Worm (Caenorhabditis elegans): Measurements from ENCODE around the gene E_BE45912.2.

E_BE45912.2 gene

ce11 chrIII:1020732-1021131 is 10.2 kb downstream of the E_BE45912.2 start, which contains the start of gene clc-23:
Gene clc-23, plus strand, starts transcription at chrIII:1020954.
- TF ChIP-seq ZK546.5 (tag; optimal IDR thresholded peaks at IDR 0.05) (no peak), tbx-2 (tag; optimal IDR thresholded peaks at IDR 0.05) (no peak), nhr-12 (tag; optimal IDR thresholded peaks at IDR 0.05) (no peak), ceh-28 (tag; optimal IDR thresholded peaks at IDR 0.05) (no peak), elt-2 (tag; optimal IDR thresholded peaks at IDR 0.05) (peak; percentile 65), sea-2 (GFP tag; optimal IDR thresholded peaks at IDR 0.05) (no peak)

DNA sequence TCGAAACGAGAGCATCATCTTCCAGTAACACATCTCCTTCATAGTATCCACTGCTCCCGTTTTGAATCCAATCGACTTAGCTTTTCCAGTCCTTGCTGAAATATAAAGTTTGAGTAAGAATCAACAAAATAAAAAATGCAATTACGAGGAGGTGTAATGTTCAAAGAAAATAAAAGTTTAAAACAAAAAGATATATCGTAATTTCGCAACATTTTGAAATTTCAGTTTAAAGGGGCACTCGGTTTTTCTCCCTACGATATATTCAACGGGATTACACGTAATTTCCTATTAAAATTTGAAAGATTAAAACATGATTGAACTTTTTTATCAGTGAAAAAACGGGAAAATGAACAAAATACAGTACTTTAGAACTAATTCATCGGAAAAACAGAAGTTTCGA is 14.8 kb downstream of the E_BE45912.2 start, which contains the start of gene Y34F4.3:
Gene Y34F4.3 (minus strand): TSS at position 101 of the 400 bp plus-strand sequence.
- TF ChIP-seq lin-15B (tag; optimal IDR thresholded peaks at IDR 0.05), result no peak
- TF ChIP-seq zag-1 (tag; optimal IDR thresholded peaks at IDR 0.05), result no peak
- TF ChIP-seq lsy-12 (tag; optimal IDR thresholded peaks at IDR 0.05), result no peak
- TF ChIP-seq sea-2 (GFP tag; optimal IDR thresholded peaks at IDR 0.05), result no peak
- no peak for TF ChIP-seq skn-1 (tag; optimal IDR thresholded peaks at IDR 0.05)
- TF ChIP-seq egl-27 (tag; optimal IDR thresholded peaks at IDR 0.05), result no peak
- TF ChIP-seq jun-1 (tag; optimal IDR thresholded peaks at IDR 0.05), result no peak
- no peak for TF ChIP-seq mml-1 (tag; optimal IDR thresholded peaks at IDR 0.05)
- TF ChIP-seq nfya-1 (tag; optimal IDR thresholded peaks at IDR 0.05; ENCODE audit: insufficient read depth), result no peak
- no peak for TF ChIP-seq eor-1 (tag; optimal IDR thresholded peaks at IDR 0.05)
- no peak for TF ChIP-seq nhr-77 (tag; optimal IDR thresholded peaks at IDR 0.05)
- TF ChIP-seq fkh-2 (tag; optimal IDR thresholded peaks at IDR 0.05), result no peak

DNA sequence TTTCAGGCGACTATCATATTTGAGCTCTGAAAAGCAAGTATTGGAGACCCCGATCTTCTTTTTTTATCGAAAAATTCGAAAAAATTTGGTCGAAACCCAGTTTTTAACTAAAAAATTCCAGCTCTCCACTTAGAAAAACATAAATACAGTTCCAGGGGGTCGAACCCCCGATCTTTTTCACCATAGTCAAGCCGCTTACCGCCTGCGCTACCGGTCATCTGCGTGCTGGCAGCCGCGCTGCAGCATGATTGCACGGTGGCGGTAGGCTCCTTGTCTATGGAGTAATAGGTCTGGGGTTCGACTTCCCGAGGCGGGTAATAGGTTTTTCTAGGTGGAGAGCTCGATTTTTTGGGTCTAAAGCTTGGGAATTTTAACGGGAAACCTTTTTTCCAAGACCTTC is 21.1 kb downstream of the E_BE45912.2 start, which contains the start of gene clc-24:
Gene clc-24 (plus strand): TSS at position 263 of the 400 bp plus-strand sequence.
- TF ChIP-seq elt-2 (tag; optimal IDR thresholded peaks at IDR 0.05) (no peak), nhr-28 (tag; optimal IDR thresholded peaks at IDR 0.05) (no peak), ama-1 (optimal IDR thresholded peaks at IDR 0.05) (no peak), ceh-9 (tag; optimal IDR thresholded peaks at IDR 0.05) (no peak), zag-1 (tag; optimal IDR thresholded peaks at IDR 0.05) (no peak), ztf-4 (tag; optimal IDR thresholded peaks at IDR 0.05) (no peak), mml-1 (tag; optimal IDR thresholded peaks at IDR 0.05) (no peak), nhr-25 (tag; optimal IDR thresholded peaks at IDR 0.05) (no peak), jun-1 (tag; optimal IDR thresholded peaks at IDR 0.05) (no peak), tbx-2 (tag; optimal IDR thresholded peaks at IDR 0.05) (no peak), eor-1 (tag; optimal IDR thresholded peaks at IDR 0.05) (no peak), elt-1 (tag; optimal IDR thresholded peaks at IDR 0.05) (no peak), nhr-11 (tag; optimal IDR thresholded peaks at IDR 0.05) (no peak), daf-12 (tag; optimal IDR thresholded peaks at IDR 0.05) (no peak), snpc-4 (tag; optimal IDR thresholded peaks at IDR 0.05) (no peak), ztf-11 (tag; optimal IDR thresholded peaks at IDR 0.05) (no peak), nhr-67 (tag; optimal IDR thresholded peaks at IDR 0.05) (no peak)

DNA sequence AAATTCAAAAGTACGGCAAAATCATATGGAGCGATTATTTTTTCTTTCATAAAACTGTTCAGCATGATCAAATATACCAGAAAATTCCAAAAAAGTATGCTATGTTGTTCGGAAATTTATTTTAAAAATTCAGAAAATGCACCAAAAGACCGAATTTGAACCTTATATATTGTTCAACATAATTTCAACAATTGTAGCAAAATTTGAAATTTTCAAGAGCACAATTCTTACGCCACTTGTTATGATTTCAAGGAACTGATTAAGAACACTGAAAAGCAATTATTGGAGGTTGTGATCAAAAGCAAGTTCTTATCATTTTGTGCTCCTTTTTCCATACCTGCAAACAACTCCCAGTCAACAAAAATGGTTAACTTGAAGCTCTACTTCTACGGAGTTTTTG is 22.8 kb downstream of the E_BE45912.2 start, which contains the start of gene clc-27:
Gene clc-27 (plus strand): TSS at position 301 of the 400 bp plus-strand sequence.
- TF ChIP-seq egl-27 (tag; optimal IDR thresholded peaks at IDR 0.05) (no peak), eor-1 (tag; optimal IDR thresholded peaks at IDR 0.05) (no peak), ceh-28 (tag; optimal IDR thresholded peaks at IDR 0.05) (no peak), ztf-4 (tag; optimal IDR thresholded peaks at IDR 0.05) (no peak), ceh-16 (tag; optimal IDR thresholded peaks at IDR 0.05) (no peak), fkh-2 (tag; optimal IDR thresholded peaks at IDR 0.05) (no peak), daf-12 (tag; optimal IDR thresholded peaks at IDR 0.05) (no peak), nhr-23 (tag; optimal IDR thresholded peaks at IDR 0.05) (no peak), elt-2 (tag; optimal IDR thresholded peaks at IDR 0.05) (no peak), ama-1 (optimal IDR thresholded peaks at IDR 0.05) (no peak)

DNA sequence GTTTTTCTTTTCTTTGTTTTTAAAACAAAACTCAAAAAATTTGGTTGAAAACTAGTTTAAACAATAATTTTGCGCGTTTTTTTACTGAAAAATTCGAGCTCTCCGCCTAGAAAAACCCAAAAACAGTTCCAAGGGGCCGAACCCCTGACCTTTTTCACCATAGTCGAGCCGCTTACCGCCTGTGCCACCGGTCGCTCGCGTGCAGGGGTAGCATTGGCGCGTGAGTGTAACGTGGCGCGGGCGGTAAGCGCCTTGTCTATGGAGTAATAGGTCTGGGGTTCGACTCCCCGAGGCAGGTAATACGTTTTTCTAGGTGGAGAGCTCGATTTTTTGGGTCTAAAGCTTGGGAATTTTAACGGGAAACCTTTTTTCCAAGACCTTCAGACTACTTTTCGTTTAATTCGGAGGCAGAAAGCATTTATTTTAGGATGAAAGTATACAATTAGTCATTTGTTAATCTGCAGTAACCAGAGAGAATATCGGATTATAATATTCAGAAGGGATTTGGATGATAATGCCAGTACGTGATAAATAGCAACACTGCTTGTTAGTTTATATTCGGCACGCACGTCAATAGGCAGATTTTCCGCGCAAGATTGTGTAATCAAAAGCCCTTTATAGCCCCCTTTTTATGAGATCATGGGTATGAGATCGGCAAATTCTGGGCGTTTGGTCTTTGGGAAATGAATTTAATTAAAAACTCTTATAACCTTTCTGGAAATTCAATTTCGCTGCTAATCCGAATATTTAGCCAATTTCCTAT is 23.6 kb downstream of the E_BE45912.2 start:
- TF ChIP-seq mdl-1 (tag; optimal IDR thresholded peaks at IDR 0.05) (no peak), pqm-1 (tag; optimal IDR thresholded peaks at IDR 0.05) (no peak)

DNA sequence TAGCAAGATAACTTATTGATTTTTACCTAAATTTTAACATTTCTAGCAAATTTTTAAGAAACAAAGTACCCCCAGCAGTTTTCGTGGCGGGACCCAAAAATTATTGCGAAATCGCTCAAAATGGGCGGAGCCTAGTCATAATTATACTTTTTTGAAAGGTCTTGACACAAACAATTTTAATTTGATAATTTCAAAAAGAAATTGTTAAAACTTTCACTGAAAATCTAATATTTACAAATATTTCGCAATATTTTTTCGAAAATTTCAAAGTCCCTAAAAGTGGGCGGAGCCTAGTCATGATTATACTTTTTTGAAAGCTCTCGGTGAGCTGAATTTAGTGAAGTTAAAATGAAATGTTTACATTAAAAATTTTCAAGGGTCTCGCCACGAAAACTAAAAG is 26.4 kb downstream of the E_BE45912.2 start:
- no peak for TF ChIP-seq lin-15B (tag; optimal IDR thresholded peaks at IDR 0.05)
- TF ChIP-seq nhr-237 (tag; optimal IDR thresholded peaks at IDR 0.05), result no peak
- TF ChIP-seq skn-1 (tag; optimal IDR thresholded peaks at IDR 0.05), result no peak
- no peak for TF ChIP-seq nhr-43 (tag; optimal IDR thresholded peaks at IDR 0.05; ENCODE audit: poor library complexity, severe bottlenecking)
- no peak for TF ChIP-seq mml-1 (tag; optimal IDR thresholded peaks at IDR 0.05)
- no peak for TF ChIP-seq aly-2 (tag; optimal IDR thresholded peaks at IDR 0.05)
- TF ChIP-seq ztf-11 (tag; optimal IDR thresholded peaks at IDR 0.05), result no peak
- no peak for TF ChIP-seq fkh-10 (GFP tag; optimal IDR thresholded peaks at IDR 0.05)
- TF ChIP-seq mdl-1 (tag; optimal IDR thresholded peaks at IDR 0.05), result no peak
- TF ChIP-seq zag-1 (tag; optimal IDR thresholded peaks at IDR 0.05), result no peak
- TF ChIP-seq nhr-28 (tag; optimal IDR thresholded peaks at IDR 0.05), result no peak
- no peak for TF ChIP-seq fos-1 (tag; optimal IDR thresholded peaks at IDR 0.05)
- TF ChIP-seq nhr-77 (tag; optimal IDR thresholded peaks at IDR 0.05), result no peak
- no peak for TF ChIP-seq ama-1 (optimal IDR thresholded peaks at IDR 0.05)
- TF ChIP-seq nhr-11 (tag; optimal IDR thresholded peaks at IDR 0.05), result no peak
- no peak for TF ChIP-seq nfya-1 (tag; optimal IDR thresholded peaks at IDR 0.05; ENCODE audit: insufficient read depth)

Measured in whole organism, L3 larva.